Worm (Caenorhabditis elegans): Measurements from ENCODE around the gene cyn-13.

cyn-13 gene

ce11 chrIV:17118987-17119732 is 2.7 kb upstream of the cyn-13 start, which contains the start of gene itsn-1:
Gene itsn-1, plus strand, starts transcription at chrIV:17119682.
- TF ChIP-seq nhr-76 (tag; optimal IDR thresholded peaks at IDR 0.05) (no peak), fkh-2 (tag; optimal IDR thresholded peaks at IDR 0.05) (no peak), hmg-11 (tag; optimal IDR thresholded peaks at IDR 0.05) (peak; percentile 22), ceh-82 (tag; optimal IDR thresholded peaks at IDR 0.05) (no peak), ama-1 (optimal IDR thresholded peaks at IDR 0.05) (peak; percentile 19), nhr-12 (tag; optimal IDR thresholded peaks at IDR 0.05) (no peak), nfya-1 (tag; optimal IDR thresholded peaks at IDR 0.05; ENCODE audit: insufficient read depth) (no peak), ceh-28 (tag; optimal IDR thresholded peaks at IDR 0.05) (no peak), elt-3 (tag; optimal IDR thresholded peaks at IDR 0.05) (no peak), mdl-1 (tag; optimal IDR thresholded peaks at IDR 0.05) (no peak)

ce11 chrIV:17118585-17118984 is 2.1 kb upstream of the cyn-13 start, which contains the start of gene uaf-2:
Gene uaf-2, minus strand, starts transcription at chrIV:17118767.
- TF ChIP-seq elt-3 (tag; optimal IDR thresholded peaks at IDR 0.05) (no peak), hmg-11 (tag; optimal IDR thresholded peaks at IDR 0.05) (peak; percentile 80), fkh-2 (tag; optimal IDR thresholded peaks at IDR 0.05) (no peak), daf-12 (tag; optimal IDR thresholded peaks at IDR 0.05) (no peak), nhr-76 (tag; optimal IDR thresholded peaks at IDR 0.05) (no peak), nhr-67 (tag; optimal IDR thresholded peaks at IDR 0.05) (no peak), lin-39 (tag; optimal IDR thresholded peaks at IDR 0.05) (peak; percentile 32), nhr-12 (tag; optimal IDR thresholded peaks at IDR 0.05) (no peak), pqm-1 (tag; optimal IDR thresholded peaks at IDR 0.05) (no peak), ceh-16 (tag; optimal IDR thresholded peaks at IDR 0.05) (no peak), fos-1 (tag; optimal IDR thresholded peaks at IDR 0.05) (no peak), pha-4 (tag; optimal IDR thresholded peaks at IDR 0.05) (peak; percentile 61), unc-62 (GFP tag; optimal IDR thresholded peaks at IDR 0.05) (no peak), nhr-28 (tag; optimal IDR thresholded peaks at IDR 0.05) (no peak), zag-1 (tag; optimal IDR thresholded peaks at IDR 0.05) (no peak), nfya-1 (tag; optimal IDR thresholded peaks at IDR 0.05; ENCODE audit: insufficient read depth) (peak; percentile 56), nhr-23 (tag; optimal IDR thresholded peaks at IDR 0.05) (peak; percentile 52), R02D3.7 (tag; optimal IDR thresholded peaks at IDR 0.05) (no peak), nhr-77 (tag; optimal IDR thresholded peaks at IDR 0.05) (no peak), ztf-4 (tag; optimal IDR thresholded peaks at IDR 0.05) (no peak), unc-39 (tag; optimal IDR thresholded peaks at IDR 0.05) (no peak), ceh-28 (tag; optimal IDR thresholded peaks at IDR 0.05) (no peak), lsy-12 (tag; optimal IDR thresholded peaks at IDR 0.05) (no peak), lin-15B (tag; optimal IDR thresholded peaks at IDR 0.05) (peak; percentile 3), ztf-11 (tag; optimal IDR thresholded peaks at IDR 0.05) (no peak), ceh-9 (tag; optimal IDR thresholded peaks at IDR 0.05) (no peak), ceh-82 (tag; optimal IDR thresholded peaks at IDR 0.05) (no peak), nhr-25 (tag; optimal IDR thresholded peaks at IDR 0.05) (no peak), elt-2 (tag; optimal IDR thresholded peaks at IDR 0.05) (peak; percentile 1), nhr-43 (tag; optimal IDR thresholded peaks at IDR 0.05; ENCODE audit: poor library complexity, severe bottlenecking) (peak; percentile 47)

DNA sequence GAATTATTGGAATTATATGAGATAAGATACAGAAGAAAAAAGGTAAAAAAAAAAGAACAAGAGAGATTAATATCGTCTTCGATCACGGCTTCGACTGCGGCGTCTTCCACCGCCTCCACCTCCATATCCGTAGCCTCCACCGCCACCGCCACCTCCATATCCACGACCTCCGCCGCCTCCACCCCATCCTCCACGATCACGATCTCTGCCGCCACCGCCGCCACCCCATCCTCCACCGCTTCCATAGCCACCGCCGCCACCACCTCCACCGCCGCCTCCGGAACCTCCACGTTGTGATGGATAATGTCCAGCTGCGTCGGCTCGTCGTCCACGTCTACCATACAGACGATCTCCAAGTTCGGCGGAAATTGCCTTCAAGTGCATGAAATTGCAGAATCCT is 364 bp upstream of the cyn-13 start:
- TF ChIP-seq elt-1 (tag; optimal IDR thresholded peaks at IDR 0.05) (no peak), hmg-11 (tag; optimal IDR thresholded peaks at IDR 0.05) (no peak), nhr-23 (tag; optimal IDR thresholded peaks at IDR 0.05) (no peak), skn-1 (tag; optimal IDR thresholded peaks at IDR 0.05) (no peak), unc-62 (GFP tag; optimal IDR thresholded peaks at IDR 0.05) (no peak), ceh-9 (tag; optimal IDR thresholded peaks at IDR 0.05) (no peak), nhr-77 (tag; optimal IDR thresholded peaks at IDR 0.05) (no peak), egl-27 (tag; optimal IDR thresholded peaks at IDR 0.05) (no peak), elt-3 (tag; optimal IDR thresholded peaks at IDR 0.05) (no peak), ceh-28 (tag; optimal IDR thresholded peaks at IDR 0.05) (no peak), nhr-76 (tag; optimal IDR thresholded peaks at IDR 0.05) (no peak), nfya-1 (tag; optimal IDR thresholded peaks at IDR 0.05; ENCODE audit: insufficient read depth) (no peak), unc-39 (tag; optimal IDR thresholded peaks at IDR 0.05) (no peak), jun-1 (tag; optimal IDR thresholded peaks at IDR 0.05) (no peak), ZK546.5 (tag; optimal IDR thresholded peaks at IDR 0.05) (no peak), egl-5 (tag; optimal IDR thresholded peaks at IDR 0.05) (no peak), R02D3.7 (tag; optimal IDR thresholded peaks at IDR 0.05) (no peak), lin-39 (tag; optimal IDR thresholded peaks at IDR 0.05) (no peak), aly-2 (tag; optimal IDR thresholded peaks at IDR 0.05) (no peak)

Measured in whole organism, L3 larva.